Worm (Caenorhabditis elegans) whole organism, L2 larva: ENCODE measurements around the gene Y73B6BL.31.

Source experiments
- Y55F3AM.14 ChIP-seq: fragments of 200-800 bp; sonication (Bioruptor generic); optimal IDR thresholded peaks from 2 replicates; lab custom pipeline; 2018; ENCODE audit warnings: mild to moderate bottlenecking, missing genetic modification characterization, missing compliant biosample characterization
- aly-2 ChIP-seq: fragments of 150-350 bp; optimal IDR thresholded peaks from 2 replicates; lab custom pipeline; 2014; ENCODE audit warnings: missing biosample characterization, missing genetic modification characterization
- ama-1 ChIP-seq: fragments of 150-350 bp; optimal IDR thresholded peaks from 2 replicates; lab custom pipeline; 2018; ENCODE audit warnings: inconsistent platforms
- ceh-16 ChIP-seq: fragments of 150-350 bp; optimal IDR thresholded peaks from 2 replicates; lab custom pipeline; 2014; ENCODE audit warnings: missing biosample characterization, missing genetic modification characterization
- ceh-82 ChIP-seq: fragments of 150-350 bp; optimal IDR thresholded peaks from 2 replicates; lab custom pipeline; 2014; ENCODE audit warnings: missing biosample characterization, missing genetic modification characterization
- crh-2 ChIP-seq: sonication (generic microtip); optimal IDR thresholded peaks from 2 replicates; lab custom pipeline; 2017; ENCODE audit warnings: missing biosample characterization, missing genetic modification characterization
- fos-1 ChIP-seq: fragments of 150-350 bp; optimal IDR thresholded peaks from 2 replicates; lab custom pipeline; 2014; ENCODE audit warnings: missing biosample characterization, missing genetic modification characterization
- gmeb-1 ChIP-seq: fragments of 150-350 bp; optimal IDR thresholded peaks from 2 replicates; lab custom pipeline; 2014; ENCODE audit warnings: missing biosample characterization, missing genetic modification characterization
- lsy-2 ChIP-seq, 2 experiments: fragments of 150-350 bp in 1 of 2; sonication (generic microtip) in 1 of 2; optimal IDR thresholded peaks; 2 replicates each; lab custom pipeline; 2014 to 2017; ENCODE audit warnings: missing biosample characterization in 2 of 2, missing genetic modification characterization in 2 of 2
- mab-5 ChIP-seq: fragments of 150-350 bp; optimal IDR thresholded peaks from 2 replicates; lab custom pipeline; 2014; ENCODE audit warnings: missing biosample characterization, missing genetic modification characterization
- mbf-1 ChIP-seq: sonication (generic microtip); optimal IDR thresholded peaks from 2 replicates; lab custom pipeline; 2017; ENCODE audit warnings: missing biosample characterization, missing genetic modification characterization
- nhr-12 ChIP-seq: fragments of 150-350 bp; optimal IDR thresholded peaks from 2 replicates; lab custom pipeline; 2014; ENCODE audit warnings: missing biosample characterization, missing genetic modification characterization
- nhr-129 ChIP-seq: fragments of 150-350 bp; optimal IDR thresholded peaks from 2 replicates; lab custom pipeline; 2014; ENCODE audit warnings: missing biosample characterization, missing genetic modification characterization
- nhr-25 ChIP-seq: fragments of 150-350 bp; sonication (generic microtip); optimal IDR thresholded peaks from 3 replicates; lab custom pipeline; 2014; ENCODE audit warnings: missing biosample characterization, missing genetic modification characterization
- nhr-77 ChIP-seq: fragments of 150-350 bp; optimal IDR thresholded peaks from 2 replicates; lab custom pipeline; 2014; ENCODE audit warnings: missing biosample characterization, missing genetic modification characterization
- sma-3 ChIP-seq: sonication (generic microtip); optimal IDR thresholded peaks from 2 replicates; lab custom pipeline; 2016; ENCODE audit warnings: missing genetic modification reagents, missing genetic modification characterization, missing compliant biosample characterization
- sma-9 ChIP-seq, 2 experiments: fragments of 150-350 bp in 1 of 2; sonication (generic microtip) in 1 of 2; optimal IDR thresholded peaks; 2 replicates each; lab custom pipeline; 2014 to 2016; ENCODE audit warnings: missing genetic modification characterization in 2 of 2, mild to moderate bottlenecking in 1 of 2, missing biosample characterization in 1 of 2, missing compliant biosample characterization in 1 of 2, missing genetic modification reagents in 1 of 2, moderate library complexity in 1 of 2
- snpc-4 ChIP-seq: fragments of 150-350 bp; optimal IDR thresholded peaks from 2 replicates; lab custom pipeline; 2014; ENCODE audit warnings: missing biosample characterization, missing genetic modification characterization
- ztf-1 ChIP-seq: fragments of 200-800 bp; sonication (Bioruptor generic); conservative IDR thresholded peaks from 2 replicates; pipeline ENCODE4 v1.3.6; 2022; ENCODE audit warnings: missing genetic modification characterization, missing compliant biosample characterization
- ztf-11 ChIP-seq: sonication (generic microtip); optimal IDR thresholded peaks from 2 replicates; lab custom pipeline; 2017; ENCODE audit warnings: missing biosample characterization, missing genetic modification characterization

Gene Y73B6BL.31

ce11 chrIV:6480978-6481377 is 39.3 kb downstream of the Y73B6BL.31 start:
- TF ChIP-seq nhr-129 (tag; lab: Kevin White, UChicago), result peak; percentile 42
- peak; percentile 56 for TF ChIP-seq fos-1 (tag; lab: Kevin White, UChicago)
- peak; percentile 34 for TF ChIP-seq gmeb-1 (tag; lab: Kevin White, UChicago)
- peak; percentile 55 for TF ChIP-seq sma-9 (GFP tag; optimal IDR thresholded peaks at IDR 0.05; lab: Kevin White, UChicago)
- TF ChIP-seq sma-9 (tag; optimal IDR thresholded peaks at IDR 0.05; lab: Kevin White, UChicago), result no peak
- TF ChIP-seq nhr-77 (tag; lab: Kevin White, UChicago), result no peak
- TF ChIP-seq ama-1, result no peak
- peak; percentile 28 for TF ChIP-seq Y55F3AM.14 (GFP tag; lab: Kevin White, UChicago)
- TF ChIP-seq sma-3, result peak; percentile 32
- TF ChIP-seq crh-2 (tag; lab: Kevin White, UChicago), result peak; percentile 25

ce11 chrIV:6487047-6487446 is 45.3 kb downstream of the Y73B6BL.31 start, which contains the start of gene Y73B6BL.37:
Y73B6BL.37 (plus strand) TSS chrIV:6487347.
- TF ChIP-seq Y55F3AM.14 (GFP tag; lab: Kevin White, UChicago) (no peak), nhr-12 (no peak), fos-1 (tag; lab: Kevin White, UChicago) (no peak), ceh-82 (tag; lab: Kevin White, UChicago) (no peak), mab-5 (tag; lab: Kevin White, UChicago) (no peak)
- TF ChIP-seq, all 48 proteins: peak for 0

ce11 chrIV:6491915-6492314 is 50.2 kb downstream of the Y73B6BL.31 start:
- TF ChIP-seq ceh-16, result peak; percentile 76
- TF ChIP-seq ztf-1 (GFP tag; lab: Robert Waterston, UW), result no peak
- TF ChIP-seq nhr-25 (tag; lab: Kevin White, UChicago), result peak; percentile 62

- TF ChIP-seq ztf-1 (GFP tag; lab: Robert Waterston, UW), result no peak
- TF ChIP-seq mab-5 (tag; lab: Kevin White, UChicago), result no peak
- no peak for TF ChIP-seq aly-2
- no peak for TF ChIP-seq ztf-11 (tag; lab: Kevin White, UChicago)
- no peak for TF ChIP-seq gmeb-1 (tag; lab: Kevin White, UChicago)
- no peak for TF ChIP-seq mbf-1 (tag; lab: Kevin White, UChicago)
- TF ChIP-seq sma-3, result no peak
Observed at ce11 chrIV:6493299-6493698, 51.6 kb downstream of the Y73B6BL.31 start, which contains the start of gene Y73B6BL.44. Y73B6BL.44 (plus strand) TSS chrIV:6493599.

ce11 chrIV:6496103-6496502 is 54.4 kb downstream of the Y73B6BL.31 start:
- TF ChIP-seq snpc-4 (tag; lab: Kevin White, UChicago), result no peak
- TF ChIP-seq ceh-16, result peak; percentile 63
- no peak for TF ChIP-seq lsy-2 (tag; optimal IDR thresholded peaks at IDR 0.05; lab: Kevin White, UChicago)
